Fruit fly (Drosophila melanogaster) whole organism, prepupa: ENCODE results near the gene Gcn5.

ENCODE experiments used
- Blimp-1 ChIP-seq: fragments of 200-800 bp; sonication (Bioruptor generic); optimal IDR thresholded peaks from 3 replicates; lab custom pipeline; 2017; ENCODE audit warnings: missing biosample characterization, missing genetic modification characterization, mild to moderate bottlenecking, moderate library complexity, missing genetic modification reagents
- CG6276 ChIP-seq: fragments of 200-800 bp; sonication (Bioruptor generic); optimal IDR thresholded peaks from 2 replicates; lab custom pipeline; 2017; ENCODE audit warnings: missing biosample characterization, mild to moderate bottlenecking, missing genetic modification characterization
- CG6792 ChIP-seq: fragments of 200-800 bp; sonication (Bioruptor generic); optimal IDR thresholded peaks from 3 replicates; lab custom pipeline; 2016; ENCODE audit warnings: missing biosample characterization, missing genetic modification characterization
- CG6854 ChIP-seq: fragments of 200-800 bp; sonication (Bioruptor generic); optimal IDR thresholded peaks from 2 replicates; lab custom pipeline; 2017; ENCODE audit warnings: missing biosample characterization, mild to moderate bottlenecking, missing genetic modification characterization
- CG7368 ChIP-seq: fragments of 200-800 bp; sonication (Bioruptor generic); optimal IDR thresholded peaks from 3 replicates; lab custom pipeline; 2016; ENCODE audit warnings: missing biosample characterization, missing genetic modification characterization
- CG8632 ChIP-seq: fragments of 200-800 bp; sonication (Bioruptor generic); optimal IDR thresholded peaks from 3 replicates; lab custom pipeline; 2016; ENCODE audit warnings: missing biosample characterization, missing genetic modification characterization
- Eip93F ChIP-seq: fragments of 200-800 bp; sonication (Bioruptor generic); optimal IDR thresholded peaks from 2 replicates; lab custom pipeline; 2016; ENCODE audit warnings: missing biosample characterization, mild to moderate bottlenecking, missing genetic modification characterization
- Gug ChIP-seq: fragments of 200-800 bp; sonication (Bioruptor generic); IDR thresholded peaks from 2 replicates; pipeline ENCODE4 v1.3.6; 2022; ENCODE audit warnings: missing biosample characterization, missing genetic modification characterization
- Hr39 ChIP-seq: fragments of 200-800 bp; sonication (Bioruptor generic); optimal IDR thresholded peaks from 2 replicates; lab custom pipeline; 2016; ENCODE audit warnings: missing biosample characterization, missing genetic modification characterization
- Lpt ChIP-seq: fragments of 200-800 bp; sonication (Bioruptor generic); optimal IDR thresholded peaks from 3 replicates; lab custom pipeline; 2016; ENCODE audit warnings: missing biosample characterization, missing genetic modification characterization
- OdsH ChIP-seq: fragments of 200-800 bp; sonication (Bioruptor generic); optimal IDR thresholded peaks from 3 replicates; lab custom pipeline; 2016; ENCODE audit warnings: missing biosample characterization, missing genetic modification characterization
- Sox102F ChIP-seq: fragments of 200-800 bp; sonication (Bioruptor generic); optimal IDR thresholded peaks from 2 replicates; lab custom pipeline; 2016; ENCODE audit warnings: missing biosample characterization, mild to moderate bottlenecking, missing genetic modification characterization
- Sox15 ChIP-seq: fragments of 200-800 bp; sonication (Bioruptor generic); optimal IDR thresholded peaks from 3 replicates; lab custom pipeline; 2016; ENCODE audit warnings: missing biosample characterization, missing genetic modification characterization
- ss ChIP-seq, 2 experiments: fragments of 200-800 bp; sonication (Bioruptor generic); optimal IDR thresholded peaks; 2 replicates in 1 of 2; 3 replicates in 1 of 2; lab custom pipeline; 2017 to 2018; ENCODE audit warnings: mild to moderate bottlenecking in 2 of 2, missing biosample characterization in 2 of 2, missing genetic modification characterization in 2 of 2, moderate library complexity in 1 of 2

DNA sequence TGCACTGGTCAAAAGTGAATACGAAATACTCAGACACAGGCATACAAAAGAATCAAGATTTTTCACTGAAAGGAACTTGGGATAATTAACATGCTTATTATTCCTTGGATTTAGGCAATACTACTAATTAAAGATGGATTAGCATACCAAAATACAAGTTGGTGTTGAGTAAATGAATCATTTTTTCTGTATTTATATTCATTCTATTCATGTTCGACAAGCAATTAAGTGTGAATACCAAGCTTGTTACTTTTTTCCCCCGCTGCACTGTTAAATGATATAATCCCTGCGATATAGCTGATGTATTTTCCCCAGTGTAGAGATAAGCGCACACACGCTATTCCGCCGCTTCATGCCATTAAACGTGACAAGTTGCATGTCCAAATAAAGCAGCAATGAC is 33.9 kb upstream of the Gcn5 start:
- peak; percentile 57 for TF ChIP-seq Sox15 (GFP tag; lab: Kevin White, UChicago)
- TF ChIP-seq OdsH, result peak; percentile 62
- TF ChIP-seq Lpt (GFP tag; lab: Kevin White, UChicago), result no peak
- no peak for TF ChIP-seq Eip93F (GFP tag; lab: Kevin White, UChicago)
- no peak for TF ChIP-seq CG6276 (GFP tag; lab: Kevin White, UChicago)
- TF ChIP-seq CG6792, result peak; percentile 61
- peak; percentile 52 for TF ChIP-seq Blimp-1 (GFP tag; lab: Kevin White, UChicago)
- TF ChIP-seq Hr39 (GFP tag; lab: Kevin White, UChicago), result peak; percentile 83
- peak; percentile 80 for TF ChIP-seq Sox102F (GFP tag; lab: Kevin White, UChicago)
- TF ChIP-seq CG8632 (GFP tag; lab: Kevin White, UChicago), result peak; percentile 68
- no peak for TF ChIP-seq CG6854 (GFP tag; lab: Kevin White, UChicago)
- TF ChIP-seq CG7368 (GFP tag; lab: Kevin White, UChicago), result peak; percentile 51
- TF ChIP-seq ss (GFP tag; optimal IDR thresholded peaks at IDR 0.05; lab: Kevin White, UChicago), result peak; percentile 62 to 63
- TF ChIP-seq Gug (GFP tag; lab: Robert Waterston, UW), result no peak
